Fruit fly (Drosophila melanogaster) whole organism, wandering third instar larva: ENCODE measurements around the gene CG17260.

Source experiments
- Abd-B ChIP-seq: fragments of >200 bp; optimal IDR thresholded peaks from 2 replicates; lab custom pipeline; 2017; ENCODE audit warnings: missing biosample characterization, missing genetic modification characterization
- CG32264 ChIP-seq: fragments of 200-800 bp; sonication (Bioruptor generic); optimal IDR thresholded peaks from 2 replicates; lab custom pipeline; 2016; ENCODE audit warnings: missing biosample characterization, missing genetic modification characterization
- CG9705 ChIP-seq: fragments of 200-800 bp; sonication (Bioruptor generic); optimal IDR thresholded peaks from 2 replicates; lab custom pipeline; 2018; ENCODE audit warnings: missing biosample characterization, mild to moderate bottlenecking, missing genetic modification characterization
- Dfd ChIP-seq: fragments of >200 bp; optimal IDR thresholded peaks from 2 replicates; lab custom pipeline; 2017; ENCODE audit warnings: missing biosample characterization, missing genetic modification characterization
- GATAd ChIP-seq: sonication (Bioruptor generic); optimal IDR thresholded peaks from 2 replicates; lab custom pipeline; 2016; ENCODE audit warnings: missing biosample characterization, missing genetic modification characterization
- HLH106 ChIP-seq: fragments of 200-800 bp; optimal IDR thresholded peaks from 3 replicates; lab custom pipeline; 2019; ENCODE audit warnings: missing biosample characterization, mild to moderate bottlenecking, missing genetic modification characterization, moderate library complexity
- Hr78 ChIP-seq: fragments of >200 bp; optimal IDR thresholded peaks from 2 replicates; lab custom pipeline; 2017; ENCODE audit warnings: missing biosample characterization, missing genetic modification characterization
- Hr83 ChIP-seq: fragments of 200-300 bp; sonication (Bioruptor generic); optimal IDR thresholded peaks from 2 replicates; lab custom pipeline; 2016; ENCODE audit warnings: missing biosample characterization, mild to moderate bottlenecking, missing genetic modification characterization, moderate library complexity; ENCODE audit not compliant: poor library complexity, severe bottlenecking
- Jra ChIP-seq: sonication (Bioruptor generic); optimal IDR thresholded peaks from 2 replicates; lab custom pipeline; 2016; ENCODE audit warnings: missing biosample characterization, missing genetic modification characterization
- Mio ChIP-seq: sonication (Bioruptor generic); optimal IDR thresholded peaks from 2 replicates; lab custom pipeline; 2016; ENCODE audit warnings: missing biosample characterization, missing genetic modification characterization
- Myc ChIP-seq: fragments of >200 bp; optimal IDR thresholded peaks from 2 replicates; lab custom pipeline; 2017
- N ChIP-seq: fragments of >200 bp; optimal IDR thresholded peaks from 2 replicates; lab custom pipeline; 2018; ENCODE audit warnings: missing biosample characterization, missing external identifiers, missing genetic modification characterization
- OdsH ChIP-seq: fragments of 200-800 bp; sonication (Bioruptor generic); optimal IDR thresholded peaks from 2 replicates; lab custom pipeline; 2016; ENCODE audit warnings: missing biosample characterization, mild to moderate bottlenecking, missing genetic modification characterization
- Rel ChIP-seq, 2 experiments: fragments of 200-800 bp; sonication (Bioruptor generic) in 1 of 2; optimal IDR thresholded peaks; 2 replicates in 1 of 2; 3 replicates in 1 of 2; lab custom pipeline; 2016 to 2019; ENCODE audit warnings: mild to moderate bottlenecking in 2 of 2, missing biosample characterization in 2 of 2, missing genetic modification characterization in 2 of 2, moderate library complexity in 1 of 2
- Sp1 ChIP-seq: fragments of 200-800 bp; sonication (Bioruptor generic); optimal IDR thresholded peaks from 3 replicates; lab custom pipeline; 2019; ENCODE audit warnings: missing biosample characterization, mild to moderate bottlenecking, missing genetic modification characterization, moderate library complexity
- Vsx2 ChIP-seq: fragments of 200-300, 225-300 bp; sonication (Bioruptor generic); optimal IDR thresholded peaks from 2 replicates; lab custom pipeline; 2018; ENCODE audit warnings: missing biosample characterization, missing genetic modification characterization; ENCODE audit not compliant: partially characterized antibody
- br ChIP-seq: fragments of 200-800 bp; sonication (Bioruptor generic); optimal IDR thresholded peaks from 2 replicates; lab custom pipeline; 2016; ENCODE audit warnings: missing biosample characterization, missing genetic modification characterization
- brk ChIP-seq: fragments of 200-800 bp; sonication (Bioruptor generic); optimal IDR thresholded peaks from 2 replicates; lab custom pipeline; 2016; ENCODE audit warnings: missing biosample characterization, mild to moderate bottlenecking, missing genetic modification characterization
- dmrt93B ChIP-seq: fragments of 200-800 bp; sonication (Bioruptor generic); optimal IDR thresholded peaks from 2 replicates; lab custom pipeline; 2018; ENCODE audit warnings: missing biosample characterization, mild to moderate bottlenecking, missing genetic modification characterization
- dsf ChIP-seq: sonication (Bioruptor generic); optimal IDR thresholded peaks from 2 replicates; lab custom pipeline; 2016; ENCODE audit warnings: missing biosample characterization, missing genetic modification characterization, borderline replicate concordance
- ey ChIP-seq: fragments of 200-800 bp; sonication (Bioruptor generic); optimal IDR thresholded peaks from 2 replicates; lab custom pipeline; 2016; ENCODE audit warnings: missing biosample characterization, missing genetic modification characterization
- foxo ChIP-seq, 2 experiments: fragments of 200-800 bp; sonication (Bioruptor generic); optimal IDR thresholded peaks; 2 replicates in 1 of 2; 3 replicates in 1 of 2; lab custom pipeline; 2016 to 2017; ENCODE audit warnings: missing biosample characterization in 2 of 2, missing genetic modification characterization in 2 of 2
- fru ChIP-seq: fragments of 200-800 bp; sonication (Bioruptor generic); optimal IDR thresholded peaks from 3 replicates; lab custom pipeline; 2016; ENCODE audit warnings: missing biosample characterization, mild to moderate bottlenecking, missing genetic modification characterization
- h ChIP-seq: fragments of 200-800 bp; sonication (Bioruptor generic); optimal IDR thresholded peaks from 3 replicates; lab custom pipeline; 2016; ENCODE audit warnings: missing biosample characterization, mild to moderate bottlenecking, missing genetic modification characterization
- jim ChIP-seq: fragments of 175-275, 200-325 bp; sonication (Bioruptor generic); optimal IDR thresholded peaks from 2 replicates; lab custom pipeline; 2016; ENCODE audit warnings: missing biosample characterization, mild to moderate bottlenecking, missing genetic modification characterization
- pan ChIP-seq: fragments of >200 bp; optimal IDR thresholded peaks from 2 replicates; lab custom pipeline; 2017
- psq ChIP-seq: fragments of 200-800 bp; sonication (Bioruptor generic); optimal IDR thresholded peaks from 3 replicates; lab custom pipeline; 2017; ENCODE audit warnings: missing biosample characterization, mild to moderate bottlenecking, missing genetic modification characterization, moderate library complexity
- rgr ChIP-seq: fragments of 200-800 bp; sonication (Bioruptor generic); optimal IDR thresholded peaks from 3 replicates; lab custom pipeline; 2016; ENCODE audit warnings: missing biosample characterization, mild to moderate bottlenecking, missing genetic modification characterization
- sage ChIP-seq: fragments of 200-800 bp; sonication (Bioruptor generic); optimal IDR thresholded peaks from 2 replicates; lab custom pipeline; 2016; ENCODE audit warnings: missing biosample characterization, mild to moderate bottlenecking, missing genetic modification characterization
- sv ChIP-seq: fragments of 200-800 bp; sonication (Bioruptor generic); optimal IDR thresholded peaks from 3 replicates; lab custom pipeline; 2016; ENCODE audit warnings: missing biosample characterization, missing genetic modification characterization
- tai ChIP-seq: sonication (Bioruptor generic); optimal IDR thresholded peaks from 2 replicates; lab custom pipeline; 2016; ENCODE audit warnings: missing biosample characterization, missing genetic modification characterization
- woc ChIP-seq: sonication (Bioruptor generic); optimal IDR thresholded peaks from 2 replicates; lab custom pipeline; 2016; ENCODE audit warnings: missing biosample characterization, mild to moderate bottlenecking, missing genetic modification characterization

Gene CG17260

dm6 chr2L:3043647-3044046 is 6.6 kb downstream of the CG17260 start, which contains the start of gene FASN2:
Gene FASN2 (plus strand): TSS chr2L:3043947.
- TF ChIP-seq pan (lab: Kevin White, UChicago) (no peak), Dfd (GFP tag; lab: Kevin White, UChicago) (no peak), Abd-B (GFP tag; lab: Kevin White, UChicago) (no peak), br (GFP tag; lab: Kevin White, UChicago) (no peak), HLH106 (tag; lab: Kevin White, UChicago) (no peak), CG32264 (GFP tag; lab: Kevin White, UChicago) (no peak), Rel (GFP tag; optimal IDR thresholded peaks at IDR 0.05; lab: Kevin White, UChicago) (no peak), Rel (tag; optimal IDR thresholded peaks at IDR 0.05; lab: Kevin White, UChicago) (no peak), brk (GFP tag; lab: Kevin White, UChicago) (no peak), GATAd (no peak), Hr83 (GFP tag; lab: Kevin White, UChicago) (no peak), Jra (GFP tag; lab: Kevin White, UChicago) (no peak)

dm6 chr2L:3044660-3045504 is 7.9 kb downstream of the CG17260 start:
- TF ChIP-seq jim (GFP tag; lab: Kevin White, UChicago) (no peak), fru (GFP tag; lab: Kevin White, UChicago) (no peak), Rel (GFP tag; optimal IDR thresholded peaks at IDR 0.05; lab: Kevin White, UChicago) (no peak), Rel (tag; optimal IDR thresholded peaks at IDR 0.05; lab: Kevin White, UChicago) (peak; percentile 95), h (GFP tag; lab: Kevin White, UChicago) (peak; percentile 51), Hr83 (GFP tag; lab: Kevin White, UChicago) (peak; percentile 2)

- TF ChIP-seq Rel (GFP tag; optimal IDR thresholded peaks at IDR 0.05; lab: Kevin White, UChicago) (no peak), Rel (tag; optimal IDR thresholded peaks at IDR 0.05; lab: Kevin White, UChicago) (peak; percentile 24), dmrt93B (GFP tag; lab: Kevin White, UChicago) (peak; percentile 55), psq (GFP tag; lab: Kevin White, UChicago) (peak; percentile 51), foxo (GFP tag; optimal IDR thresholded peaks at IDR 0.05; lab: Kevin White, UChicago) (peak in 1 of 2 experiments; percentile 70), Hr83 (GFP tag; lab: Kevin White, UChicago) (no peak), OdsH (peak; percentile 67), sage (GFP tag; lab: Kevin White, UChicago) (peak; percentile 16), dsf (GFP tag; lab: Kevin White, UChicago) (no peak), HLH106 (tag; lab: Kevin White, UChicago) (peak; percentile 26), sv (GFP tag; lab: Kevin White, UChicago) (peak; percentile 60), woc (GFP tag; lab: Kevin White, UChicago) (peak; percentile 95), Mio (GFP tag; lab: Kevin White, UChicago) (no peak), CG9705 (GFP tag; lab: Kevin White, UChicago) (peak; percentile 33), Hr78 (GFP tag; lab: Kevin White, UChicago) (no peak), ey (GFP tag; lab: Kevin White, UChicago) (peak; percentile 58), Vsx2 (GFP tag; lab: Kevin White, UChicago) (no peak), jim (GFP tag; lab: Kevin White, UChicago) (no peak), GATAd (no peak), rgr (GFP tag; lab: Kevin White, UChicago) (peak; percentile 47), Abd-B (GFP tag; lab: Kevin White, UChicago) (no peak), Myc (lab: Kevin White, UChicago) (no peak), N (GFP tag; lab: Kevin White, UChicago) (no peak), Sp1 (GFP tag; lab: Kevin White, UChicago) (peak; percentile 66), br (GFP tag; lab: Kevin White, UChicago) (peak; percentile 53), h (GFP tag; lab: Kevin White, UChicago) (peak; percentile 38), fru (GFP tag; lab: Kevin White, UChicago) (peak; percentile 72), tai (GFP tag; lab: Kevin White, UChicago) (no peak), Dfd (GFP tag; lab: Kevin White, UChicago) (no peak)
Measured at dm6 chr2L:3055710-3056447, 18.8 kb downstream of the CG17260 start.
